Fruit fly (Drosophila melanogaster) whole organism: ENCODE data around the gene CG8142.

Experiments used
- EcR ChIP-seq, 2 experiments: fragments of >200 bp; optimal IDR thresholded peaks; 2 replicates each; lab custom pipeline; 2017; ENCODE audit warnings: missing biosample characterization in 2 of 2, missing genetic modification characterization in 2 of 2, missing genetic modification reagents in 2 of 2
- psq ChIP-seq: fragments of >200 bp; optimal IDR thresholded peaks from 2 replicates; lab custom pipeline; 2017

DNA sequence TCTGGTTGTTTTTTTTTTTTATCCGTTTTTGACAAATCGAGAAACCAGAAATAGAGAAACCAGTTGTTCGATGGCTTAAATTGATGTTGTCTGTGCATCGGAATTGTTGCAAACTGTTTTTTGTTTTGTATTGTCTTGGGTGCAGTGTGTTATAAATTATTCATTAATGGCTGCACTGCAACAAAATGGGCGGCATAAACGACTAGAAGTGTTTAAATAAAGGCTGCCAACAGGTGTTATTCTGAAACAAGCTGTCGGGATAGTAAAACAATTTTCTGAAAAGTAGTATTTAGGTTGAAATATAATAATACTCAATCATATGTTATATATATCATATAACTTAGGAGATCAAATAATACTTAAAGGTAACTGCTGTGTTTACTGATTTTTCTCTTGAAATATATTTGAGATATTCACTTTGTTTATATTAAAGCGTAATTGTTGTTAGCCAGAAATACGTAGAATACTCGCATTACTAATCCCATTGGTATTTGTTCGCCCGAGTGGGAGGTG, 8.0 kb downstream of the CG8142 start:
- TF ChIP-seq psq (lab: Kevin White, UChicago) (no peak), EcR (GFP tag; optimal IDR thresholded peaks at IDR 0.05; lab: Kevin White, UChicago) (no peak)
